Fruit fly (Drosophila melanogaster): Measurements from ENCODE around the gene TAF1B.

TAF1B gene

dm6 chr3R:10168483-10169064, 24.6 kb upstream of the TAF1B start (continued):
- TF ChIP-seq hkb (optimal IDR thresholded peaks at IDR 0.05): no peak
- 0 out of 2 replicates have a peak, but pooled peaks have one; percentile 17 for TF ChIP-seq hkb (GFP tag; IDR thresholded peaks at IDR 0.05)
- no peak for TF ChIP-seq CG1024 (GFP tag; IDR thresholded peaks at IDR 0.05)
- no peak for TF ChIP-seq CG13287 (GFP tag; IDR thresholded peaks at IDR 0.05; ENCODE audit: partially characterized antibody)
- peak; percentile 27 for TF ChIP-seq CG15269 (tag; optimal IDR thresholded peaks at IDR 0.05)
- no peak for TF ChIP-seq CG4404 (GFP tag; IDR thresholded peaks at IDR 0.05)
- no peak for TF ChIP-seq psq (GFP tag; optimal IDR thresholded peaks at IDR 0.05)
- peak; percentile 35 for TF ChIP-seq nmo (GFP tag; optimal IDR thresholded peaks at IDR 0.05)
- no peak for TF ChIP-seq CG17186 (GFP tag; optimal IDR thresholded peaks at IDR 0.05)
- no peak for TF ChIP-seq ato (GFP tag; IDR thresholded peaks at IDR 0.05; ENCODE audit: partially characterized antibody)
- no peak for TF ChIP-seq croc (GFP tag; conservative IDR thresholded peaks at IDR 0.05)
- peak; percentile 54 for TF ChIP-seq PHDP (tag; optimal IDR thresholded peaks at IDR 0.05)
- no peak for TF ChIP-seq Sry-β (GFP tag; optimal IDR thresholded peaks at IDR 0.05)
- TF ChIP-seq CG15601 (tag; optimal IDR thresholded peaks at IDR 0.05): peak; percentile 61
- no peak for TF ChIP-seq gcm (GFP tag; optimal IDR thresholded peaks at IDR 0.05)
- no peak for TF ChIP-seq sug (tag; optimal IDR thresholded peaks at IDR 0.05)
- no peak for TF ChIP-seq tin (GFP tag; optimal IDR thresholded peaks at IDR 0.05)
- 0 out of 2 replicates have a peak, but pooled peaks have one; percentile 9 for TF ChIP-seq Drgx (GFP tag; IDR thresholded peaks at IDR 0.05)
- TF ChIP-seq ssp (GFP tag; IDR thresholded peaks at IDR 0.05): no peak
- TF ChIP-seq toy (GFP tag; IDR thresholded peaks at IDR 0.05): no peak
- TF ChIP-seq HHEX (GFP tag; optimal IDR thresholded peaks at IDR 0.05): peak; percentile 12
- peak; percentile 62 for TF ChIP-seq Ets65A (GFP tag)
- TF ChIP-seq HLH3B (GFP tag; IDR thresholded peaks at IDR 0.05): 0 out of 2 replicates have a peak, but pooled peaks have one; percentile 22
- no peak for TF ChIP-seq CG30020 (tag; optimal IDR thresholded peaks at IDR 0.05)
- no peak for TF ChIP-seq z (GFP tag; IDR thresholded peaks at IDR 0.05)
- no peak for TF ChIP-seq CG3847 (GFP tag; IDR thresholded peaks at IDR 0.05)
- TF ChIP-seq CG30403 (GFP tag; optimal IDR thresholded peaks at IDR 0.05): peak; percentile 29
- TF ChIP-seq jumu (GFP tag; optimal IDR thresholded peaks at IDR 0.05): peak; percentile 7
- no peak for TF ChIP-seq Dp (GFP tag; optimal IDR thresholded peaks at IDR 0.05)
- peak; percentile 10 for TF ChIP-seq CG2116 (GFP tag; optimal IDR thresholded peaks at IDR 0.05)

dm6 chr3R:10167280-10167679, 23.3 kb upstream of the TAF1B start:
- TF ChIP-seq Pdp1 (GFP tag; optimal IDR thresholded peaks at IDR 0.05) (peak in 1 of 2 experiments; percentile 71), CG17328 (GFP tag; IDR thresholded peaks at IDR 0.05) (0 out of 2 replicates have a peak, but pooled peaks have one; percentile 25), Kr (GFP tag; optimal IDR thresholded peaks at IDR 0.05) (no peak), pfk (GFP tag; optimal IDR thresholded peaks at IDR 0.05) (peak; percentile 78), Blimp-1 (GFP tag; optimal IDR thresholded peaks at IDR 0.05) (peak; percentile 36), Med (GFP tag) (peak; percentile 9), CG14014 (GFP tag; IDR thresholded peaks at IDR 0.05) (no peak), B-H2 (GFP tag; optimal IDR thresholded peaks at IDR 0.05) (peak; percentile 4)

- TF ChIP-seq Dip3 (GFP tag; optimal IDR thresholded peaks at IDR 0.05) (no peak), dan (GFP tag; IDR thresholded peaks at IDR 0.05) (no peak), CG10654 (GFP tag; optimal IDR thresholded peaks at IDR 0.05) (no peak), exex (tag; optimal IDR thresholded peaks at IDR 0.05) (peak; percentile 73), schlank (tag; optimal IDR thresholded peaks at IDR 0.05) (peak; percentile 35), Meics (GFP tag; optimal IDR thresholded peaks at IDR 0.05) (no peak), nau (GFP tag; optimal IDR thresholded peaks at IDR 0.05) (no peak), Med (GFP tag) (peak; percentile 74), CG16815 (GFP tag; optimal IDR thresholded peaks at IDR 0.05) (no peak), mirr (GFP tag; optimal IDR thresholded peaks at IDR 0.05) (peak; percentile 48), HmgZ (tag; optimal IDR thresholded peaks at IDR 0.05) (peak; percentile 14), Nf-YA (GFP tag; IDR thresholded peaks at IDR 0.05) (no peak), Chrac-16 (GFP tag; optimal IDR thresholded peaks at IDR 0.05) (no peak), CG7987 (GFP tag; optimal IDR thresholded peaks at IDR 0.05) (peak; percentile 46)
Measured at dm6 chr3R:10166334-10166733, 22.4 kb upstream of the TAF1B start.
